Fruit fly (Drosophila melanogaster) whole organism, embryonic: ENCODE results near the gene CG12253.

Experiments used
- B-H1 ChIP-seq: fragments of 200-800 bp; sonication (Bioruptor generic); IDR thresholded peaks from 3 replicates; pipeline ENCODE4 v1.3.6; 2022; ENCODE audit warnings: missing biosample characterization, missing genetic modification characterization
- CG10321 ChIP-seq: fragments of 200-800 bp; sonication (Bioruptor generic); IDR thresholded peaks from 2 replicates; pipeline ENCODE4 v1.3.6; 2022; ENCODE audit warnings: missing biosample characterization, missing genetic modification characterization
- CG10654 ChIP-seq: fragments of 200-800 bp; sonication (Bioruptor generic); optimal IDR thresholded peaks from 2 replicates; lab custom pipeline; 2016; ENCODE audit warnings: missing biosample characterization, missing genetic modification characterization
- CG12071 ChIP-seq: fragments of 200-800 bp; sonication (Bioruptor generic); optimal IDR thresholded peaks from 3 replicates; lab custom pipeline; 2018; ENCODE audit warnings: missing biosample characterization, mild to moderate bottlenecking, missing genetic modification characterization
- CG13287 ChIP-seq: fragments of 200-800 bp; sonication (Bioruptor generic); IDR thresholded peaks from 2 replicates; pipeline ENCODE4 v1.3.6; 2022; ENCODE audit warnings: missing biosample characterization, missing genetic modification characterization; ENCODE audit not compliant: partially characterized antibody
- CG17612 ChIP-seq: fragments of 200-800 bp; sonication (Bioruptor generic); IDR thresholded peaks from 2 replicates; pipeline ENCODE4 v1.3.6; 2022; ENCODE audit warnings: missing biosample characterization, missing genetic modification characterization
- CG18764 ChIP-seq: fragments of 200-800 bp; sonication (Bioruptor generic); optimal IDR thresholded peaks from 3 replicates; lab custom pipeline; 2016; ENCODE audit warnings: missing biosample characterization, missing genetic modification characterization
- CG2129 ChIP-seq: fragments of 200-800 bp; sonication (Bioruptor generic); IDR thresholded peaks from 2 replicates; pipeline ENCODE4 v1.3.6; 2022; ENCODE audit warnings: missing biosample characterization, missing genetic modification characterization; ENCODE audit not compliant: partially characterized antibody
- CG30403 ChIP-seq: fragments of 200-800 bp; sonication (Bioruptor generic); optimal IDR thresholded peaks from 3 replicates; lab custom pipeline; 2016; ENCODE audit warnings: missing biosample characterization, missing genetic modification characterization
- CG34376 ChIP-seq: fragments of 200-800 bp; sonication (Bioruptor generic); optimal IDR thresholded peaks from 2 replicates; lab custom pipeline; 2018; ENCODE audit warnings: missing biosample characterization, mild to moderate bottlenecking, missing genetic modification characterization
- CG5180 ChIP-seq: fragments of 200-800 bp; sonication (Bioruptor generic); optimal IDR thresholded peaks from 3 replicates; lab custom pipeline; 2017; ENCODE audit warnings: missing biosample characterization, missing genetic modification characterization, mild to moderate bottlenecking, moderate library complexity, missing genetic modification reagents
- CG8944 ChIP-seq: fragments of 200-800 bp; sonication (Bioruptor generic); optimal IDR thresholded peaks from 3 replicates; lab custom pipeline; 2016; ENCODE audit warnings: missing biosample characterization, missing genetic modification characterization
- CG9932 ChIP-seq: fragments of 200-800 bp; sonication (Bioruptor generic); IDR thresholded peaks from 2 replicates; pipeline ENCODE4 v1.3.6; 2022; ENCODE audit warnings: missing biosample characterization, missing genetic modification characterization
- D ChIP-seq, 2 experiments: fragments of 200-800 bp in 1 of 2; fragments of >200 bp in 1 of 2; sonication (Bioruptor generic) in 1 of 2; optimal IDR thresholded peaks; 2 replicates in 1 of 2; 3 replicates in 1 of 2; lab custom pipeline; 2017; ENCODE audit warnings: mild to moderate bottlenecking in 1 of 2, missing biosample characterization in 1 of 2, missing genetic modification characterization in 1 of 2, missing genetic modification reagents in 1 of 2
- Deaf1 ChIP-seq: fragments of 200-800 bp; optimal IDR thresholded peaks from 3 replicates; lab custom pipeline; 2019; ENCODE audit warnings: missing biosample characterization, mild to moderate bottlenecking, missing genetic modification characterization, moderate library complexity
- Drgx ChIP-seq: fragments of 200-800 bp; sonication (Bioruptor generic); IDR thresholded peaks from 2 replicates; pipeline ENCODE4 v1.3.6; 2022; ENCODE audit warnings: missing biosample characterization, missing genetic modification characterization
- Ets65A ChIP-seq: fragments of 200-800 bp; sonication (Bioruptor generic); peaks from one replicate; lab custom pipeline; 2016; ENCODE audit warnings: missing biosample characterization, missing genetic modification characterization
- Hand ChIP-seq: fragments of 200-800 bp; sonication (Bioruptor generic); optimal IDR thresholded peaks from 2 replicates; lab custom pipeline; 2017; ENCODE audit warnings: mild to moderate bottlenecking, missing biosample characterization, missing genetic modification reagents, missing genetic modification characterization
- MBD-R2 ChIP-seq: fragments of 200-800 bp; sonication (Bioruptor generic); IDR thresholded peaks from 2 replicates; pipeline ENCODE4 v1.3.6; 2022; ENCODE audit warnings: missing biosample characterization, missing genetic modification characterization
- NK7.1 ChIP-seq: fragments of 200-800 bp; sonication (Bioruptor generic); optimal IDR thresholded peaks from 3 replicates; lab custom pipeline; 2016; ENCODE audit warnings: missing biosample characterization, missing genetic modification characterization
- Spps ChIP-seq: fragments of 200-800 bp; sonication (Bioruptor generic); optimal IDR thresholded peaks from 2 replicates; lab custom pipeline; 2018; ENCODE audit warnings: missing biosample characterization, mild to moderate bottlenecking, missing genetic modification characterization
- Sry-β ChIP-seq: fragments of 200-800 bp; sonication (Bioruptor generic); optimal IDR thresholded peaks from 2 replicates; lab custom pipeline; 2018; ENCODE audit warnings: missing biosample characterization, mild to moderate bottlenecking, missing genetic modification characterization, moderate library complexity
- bsh ChIP-seq, 2 experiments: fragments of 200-800 bp; sonication (Bioruptor generic); optimal IDR thresholded peaks; 2 replicates each; lab custom pipeline; 2017 to 2018; ENCODE audit warnings: mild to moderate bottlenecking in 2 of 2, missing biosample characterization in 2 of 2, missing genetic modification characterization in 2 of 2, moderate library complexity in 1 of 2
- crol ChIP-seq: fragments of 200-800 bp; sonication (Bioruptor generic); IDR thresholded peaks from 2 replicates; pipeline ENCODE4 v1.3.6; 2022; ENCODE audit warnings: missing biosample characterization, missing genetic modification characterization
- fd64A ChIP-seq: fragments of 200-800 bp; sonication (Bioruptor generic); optimal IDR thresholded peaks from 3 replicates; lab custom pipeline; 2018; ENCODE audit warnings: missing biosample characterization, mild to moderate bottlenecking, missing genetic modification characterization
- ham ChIP-seq: fragments of 200-800 bp; sonication (Bioruptor generic); IDR thresholded peaks from 2 replicates; pipeline ENCODE4 v1.3.6; 2022; ENCODE audit warnings: missing biosample characterization, missing genetic modification characterization
- hb ChIP-seq: fragments of 200-800 bp; sonication (Bioruptor generic); IDR thresholded peaks from 3 replicates; pipeline ENCODE4 v1.3.6; 2022; ENCODE audit warnings: missing biosample characterization, missing genetic modification characterization; ENCODE audit not compliant: partially characterized antibody
- lola ChIP-seq, 3 experiments: fragments of >200 bp in 2 of 3; fragments of 200-800 bp in 1 of 3; sonication (Bioruptor generic) in 1 of 3; optimal IDR thresholded peaks; 2 replicates each; lab custom pipeline; 2017 to 2019; ENCODE audit warnings: missing biosample characterization in 3 of 3, missing genetic modification characterization in 3 of 3, mild to moderate bottlenecking in 1 of 3, moderate library complexity in 1 of 3
- nom ChIP-seq: fragments of 200-800 bp; sonication (Bioruptor generic); optimal IDR thresholded peaks from 2 replicates; lab custom pipeline; 2017; ENCODE audit warnings: missing biosample characterization, missing genetic modification characterization, mild to moderate bottlenecking, moderate library complexity, missing genetic modification reagents
- oc ChIP-seq: fragments of 200-800 bp; sonication (Bioruptor generic); optimal IDR thresholded peaks from 2 replicates; lab custom pipeline; 2018; ENCODE audit warnings: missing biosample characterization, mild to moderate bottlenecking, missing genetic modification characterization, moderate library complexity
- slbo ChIP-seq: fragments of 200-800 bp; sonication (Bioruptor generic); IDR thresholded peaks from 2 replicates; pipeline ENCODE4 v1.3.6; 2022; ENCODE audit warnings: missing biosample characterization, missing genetic modification characterization
- wor ChIP-seq: fragments of 200-800 bp; sonication (Bioruptor generic); IDR thresholded peaks from 2 replicates; pipeline ENCODE4 v1.3.6; 2022; ENCODE audit warnings: missing biosample characterization, missing genetic modification characterization

The CG12253 gene

DNA sequence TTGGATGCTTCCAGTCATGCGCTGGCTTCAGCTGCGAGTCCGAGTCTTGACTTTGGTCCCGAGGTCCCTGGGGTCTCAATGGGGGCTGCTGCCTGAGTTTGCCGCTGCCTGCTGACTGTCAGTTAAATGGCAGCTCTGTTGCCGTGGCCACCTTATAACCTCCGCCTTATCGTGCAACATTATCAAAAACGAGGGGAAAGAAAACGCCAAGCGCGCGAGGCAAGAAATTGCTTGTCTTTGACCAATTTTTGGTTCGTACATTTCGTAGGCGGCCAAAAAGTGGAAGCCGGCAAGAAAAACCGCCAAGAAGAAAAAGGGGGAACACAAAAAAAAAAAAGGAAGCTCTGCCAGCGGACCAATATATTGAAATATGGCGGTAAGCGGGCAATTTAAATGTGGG, 36.3 kb downstream of the CG12253 start:
- TF ChIP-seq NK7.1 (GFP tag; lab: Kevin White, UChicago) (no peak), CG10654 (GFP tag; lab: Kevin White, UChicago) (no peak), wor (GFP tag; lab: Robert Waterston, UW) (no peak), CG12071 (GFP tag; lab: Kevin White, UChicago) (no peak)

- peak in 1 of 2 experiments; percentile 28 for TF ChIP-seq bsh (GFP tag; optimal IDR thresholded peaks at IDR 0.05; lab: Kevin White, UChicago)
- TF ChIP-seq nom (GFP tag; lab: Kevin White, UChicago) = peak; percentile 26
- TF ChIP-seq CG34376 = no peak
These were observed 39.6 kb downstream of the CG12253 start for dm6 chr2L:11027213-11027612.

dm6 chr2L:11027825-11028496, 40.4 kb downstream of the CG12253 start:
- TF ChIP-seq CG10321 = no peak
- TF ChIP-seq oc (tag; lab: Kevin White, UChicago) = peak; percentile 51
- TF ChIP-seq CG17612 (GFP tag; lab: Robert Waterston, UW) = no peak
- peak; percentile 75 for TF ChIP-seq CG5180
- TF ChIP-seq CG30403 (GFP tag; lab: Kevin White, UChicago) = no peak
- no peak for TF ChIP-seq slbo (GFP tag; lab: Robert Waterston, UW)
- TF ChIP-seq CG2129 (GFP tag; lab: Robert Waterston, UW) = no peak
- TF ChIP-seq lola (GFP tag; optimal IDR thresholded peaks at IDR 0.05; lab: Kevin White, UChicago) = no peak
- no peak for TF ChIP-seq CG34376
- no peak for TF ChIP-seq CG18764 (GFP tag; lab: Kevin White, UChicago)

DNA sequence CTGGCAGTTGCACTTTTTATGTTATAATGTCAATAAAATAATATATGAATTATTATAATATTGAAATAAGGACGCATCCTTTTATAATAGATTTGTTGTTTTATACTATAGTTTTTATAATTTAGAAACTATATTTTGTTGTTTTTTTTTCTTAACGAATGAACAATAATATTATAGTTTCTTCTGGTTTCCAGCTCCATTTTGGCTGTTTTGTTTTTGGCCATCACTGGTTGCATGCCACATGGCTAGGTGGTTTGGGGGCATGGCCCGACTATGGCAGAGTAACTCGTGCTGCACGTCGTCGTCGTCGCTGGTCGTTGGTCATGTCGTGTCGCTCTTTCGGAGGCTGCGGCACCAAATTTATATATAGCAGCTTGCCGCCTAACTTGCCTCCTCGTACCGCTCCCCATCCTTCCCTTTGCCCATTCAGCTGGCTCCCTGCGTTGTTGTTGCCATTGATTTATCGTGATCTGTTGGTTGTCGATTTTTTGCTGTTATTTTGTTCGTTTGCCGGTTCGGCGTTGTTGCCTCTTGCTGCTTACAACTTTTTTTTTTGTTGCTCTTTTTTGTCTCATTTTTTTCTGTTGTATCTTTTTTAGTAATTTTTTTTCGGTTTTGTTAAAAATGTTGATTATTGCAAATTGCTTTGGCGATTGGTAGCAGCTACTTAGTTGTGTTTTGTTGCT, 44.8 kb downstream of the CG12253 start:
- TF ChIP-seq Spps (tag; lab: Kevin White, UChicago) (no peak), Ets65A (GFP tag; lab: Kevin White, UChicago) (peak; percentile 26), fd64A (GFP tag; lab: Kevin White, UChicago) (no peak), B-H1 (GFP tag; lab: Robert Waterston, UW) (no peak), CG9932 (no peak), hb (GFP tag; lab: Robert Waterston, UW) (no peak), CG13287 (GFP tag; lab: Robert Waterston, UW) (no peak), nom (GFP tag; lab: Kevin White, UChicago) (peak; percentile 50), Drgx (peak; percentile 45; the same call in 1 of the 2 replicates), Deaf1 (peak; percentile 47), ham (GFP tag; lab: Robert Waterston, UW) (no peak), Hand (GFP tag; lab: Kevin White, UChicago) (no peak), crol (GFP tag; lab: Robert Waterston, UW) (peak; percentile 57), D (optimal IDR thresholded peaks at IDR 0.05; lab: Kevin White, UChicago) (no peak), D (GFP tag; optimal IDR thresholded peaks at IDR 0.05; lab: Kevin White, UChicago) (no peak), Sry-β (GFP tag; lab: Kevin White, UChicago) (peak; percentile 60)

dm6 chr2L:11034495-11034894, 46.9 kb downstream of the CG12253 start, which contains the start of gene CG18666:
Gene CG18666, plus strand, starts transcription at chr2L:11034795.
- TF ChIP-seq CG8944 (GFP tag; lab: Kevin White, UChicago) = no peak
- no peak for TF ChIP-seq Drgx
- no peak for TF ChIP-seq MBD-R2 (GFP tag; lab: Robert Waterston, UW)
- no peak for TF ChIP-seq Hand (GFP tag; lab: Kevin White, UChicago)
